Worm (Caenorhabditis elegans) whole organism, L3 larva: ENCODE measurements around the gene nlp-28.

Source experiments
- R02D3.7 ChIP-seq: fragments of 150-350 bp; optimal IDR thresholded peaks from 2 replicates; lab custom pipeline; 2014; ENCODE audit warnings: missing biosample characterization, missing genetic modification characterization
- aly-2 ChIP-seq: fragments of 150-350 bp; optimal IDR thresholded peaks from 2 replicates; lab custom pipeline; 2014; ENCODE audit warnings: missing biosample characterization, missing genetic modification characterization
- ceh-16 ChIP-seq: sonication (generic microtip); optimal IDR thresholded peaks from 2 replicates; lab custom pipeline; 2017; ENCODE audit warnings: missing biosample characterization, missing genetic modification characterization
- ceh-28 ChIP-seq: fragments of 150-350 bp; optimal IDR thresholded peaks from 2 replicates; lab custom pipeline; 2014; ENCODE audit warnings: missing biosample characterization, missing genetic modification reagents, missing genetic modification characterization
- ceh-9 ChIP-seq: sonication (generic microtip); optimal IDR thresholded peaks from 2 replicates; lab custom pipeline; 2018; ENCODE audit warnings: missing biosample characterization, missing genetic modification characterization
- egl-27 ChIP-seq: sonication (generic microtip); optimal IDR thresholded peaks from 4 replicates; lab custom pipeline; 2017; ENCODE audit warnings: missing biosample characterization, missing genetic modification reagents, missing genetic modification characterization
- egl-5 ChIP-seq: fragments of 150-350 bp; optimal IDR thresholded peaks from 2 replicates; lab custom pipeline; 2017; ENCODE audit warnings: missing biosample characterization, missing genetic modification reagents, missing genetic modification characterization, inconsistent platforms
- elt-1 ChIP-seq: fragments of 150-350 bp; optimal IDR thresholded peaks from 2 replicates; lab custom pipeline; 2014; ENCODE audit warnings: missing biosample characterization, missing genetic modification characterization
- elt-2 ChIP-seq: sonication (generic microtip); optimal IDR thresholded peaks from 2 replicates; lab custom pipeline; 2016; ENCODE audit warnings: missing genetic modification reagents, mild to moderate bottlenecking, missing genetic modification characterization, missing compliant biosample characterization
- elt-3 ChIP-seq, 3 experiments: fragments of 150-350 bp in 1 of 3; sonication (generic microtip) in 2 of 3; optimal IDR thresholded peaks; 2 replicates in 2 of 3; 4 replicates in 1 of 3; lab custom pipeline; 2014 to 2017; ENCODE audit warnings: missing biosample characterization in 3 of 3, missing genetic modification characterization in 3 of 3
- eor-1 ChIP-seq, 2 experiments: fragments of 150-350 bp; optimal IDR thresholded peaks; 2 replicates each; lab custom pipeline; 2014 to 2018; ENCODE audit warnings: missing biosample characterization in 2 of 2, missing genetic modification characterization in 2 of 2
- fkh-10 ChIP-seq: sonication (generic microtip); optimal IDR thresholded peaks from 2 replicates; lab custom pipeline; 2017; ENCODE audit warnings: missing biosample characterization, missing genetic modification reagents, missing genetic modification characterization
- fkh-2 ChIP-seq: fragments of 150-350 bp; optimal IDR thresholded peaks from 2 replicates; lab custom pipeline; 2014; ENCODE audit warnings: missing biosample characterization, missing genetic modification reagents, missing genetic modification characterization
- fos-1 ChIP-seq: fragments of 150-350 bp; optimal IDR thresholded peaks from 2 replicates; lab custom pipeline; 2014; ENCODE audit warnings: missing biosample characterization, missing genetic modification characterization
- jun-1 ChIP-seq: fragments of 150-350 bp; optimal IDR thresholded peaks from 2 replicates; lab custom pipeline; 2014; ENCODE audit warnings: missing biosample characterization, missing genetic modification reagents, missing genetic modification characterization
- lin-15B ChIP-seq: fragments of 150-350 bp; optimal IDR thresholded peaks from 2 replicates; lab custom pipeline; 2014; ENCODE audit warnings: missing biosample characterization, missing genetic modification characterization
- lsy-12 ChIP-seq: sonication (generic microtip); optimal IDR thresholded peaks from 2 replicates; lab custom pipeline; 2016; ENCODE audit warnings: mild to moderate bottlenecking, missing genetic modification characterization, missing compliant biosample characterization
- mdl-1 ChIP-seq: fragments of 150-350 bp; optimal IDR thresholded peaks from 2 replicates; lab custom pipeline; 2014; ENCODE audit warnings: missing biosample characterization, missing genetic modification characterization
- nfya-1 ChIP-seq: sonication (generic microtip); optimal IDR thresholded peaks from 2 replicates; lab custom pipeline; 2017; ENCODE audit warnings: missing genetic modification characterization, mild to moderate bottlenecking, missing compliant biosample characterization, antibody characterized with exemption, moderate library complexity; ENCODE audit not compliant: insufficient read depth
- nhr-11 ChIP-seq: fragments of 150-350 bp; optimal IDR thresholded peaks from 2 replicates; lab custom pipeline; 2014; ENCODE audit warnings: missing biosample characterization, missing genetic modification characterization
- nhr-12 ChIP-seq: fragments of 150-350 bp; optimal IDR thresholded peaks from 2 replicates; lab custom pipeline; 2014; ENCODE audit warnings: missing biosample characterization, missing genetic modification characterization
- nhr-237 ChIP-seq: fragments of 150-350 bp; optimal IDR thresholded peaks from 2 replicates; lab custom pipeline; 2014; ENCODE audit warnings: missing biosample characterization, missing genetic modification characterization
- nhr-25 ChIP-seq: sonication (generic microtip); optimal IDR thresholded peaks from 2 replicates; lab custom pipeline; 2017; ENCODE audit warnings: missing biosample characterization, missing genetic modification characterization
- nhr-28 ChIP-seq: fragments of 150-350 bp; optimal IDR thresholded peaks from 2 replicates; lab custom pipeline; 2014; ENCODE audit warnings: missing biosample characterization, missing genetic modification characterization
- nhr-43 ChIP-seq: sonication (generic microtip); optimal IDR thresholded peaks from 2 replicates; lab custom pipeline; 2016; ENCODE audit warnings: mild to moderate bottlenecking, missing genetic modification characterization, missing compliant biosample characterization; ENCODE audit not compliant: poor library complexity, severe bottlenecking
- nhr-67 ChIP-seq: fragments of 150-350 bp; optimal IDR thresholded peaks from 2 replicates; lab custom pipeline; 2014; ENCODE audit warnings: missing biosample characterization, missing genetic modification characterization
- nhr-77 ChIP-seq: fragments of 150-350 bp; optimal IDR thresholded peaks from 2 replicates; lab custom pipeline; 2014; ENCODE audit warnings: missing biosample characterization, missing genetic modification characterization
- pha-4 ChIP-seq: fragments of 150-350 bp; optimal IDR thresholded peaks from 2 replicates; lab custom pipeline; 2014; ENCODE audit warnings: missing biosample characterization, missing genetic modification reagents, missing genetic modification characterization
- pqm-1 ChIP-seq: fragments of 150-350 bp; optimal IDR thresholded peaks from 2 replicates; lab custom pipeline; 2017; ENCODE audit warnings: missing biosample characterization, missing genetic modification characterization, inconsistent platforms
- unc-62 ChIP-seq: fragments of 150-350 bp; sonication (generic microtip); optimal IDR thresholded peaks from 4 replicates; lab custom pipeline; 2014; ENCODE audit warnings: missing biosample characterization, missing genetic modification reagents, missing genetic modification characterization
- ztf-11 ChIP-seq: fragments of 150-350 bp; optimal IDR thresholded peaks from 2 replicates; lab custom pipeline; 2014; ENCODE audit warnings: missing biosample characterization, missing genetic modification characterization
- ztf-4 ChIP-seq: fragments of 150-350 bp; optimal IDR thresholded peaks from 2 replicates; lab custom pipeline; 2014; ENCODE audit warnings: missing biosample characterization, missing genetic modification characterization

nlp-28 gene

DNA sequence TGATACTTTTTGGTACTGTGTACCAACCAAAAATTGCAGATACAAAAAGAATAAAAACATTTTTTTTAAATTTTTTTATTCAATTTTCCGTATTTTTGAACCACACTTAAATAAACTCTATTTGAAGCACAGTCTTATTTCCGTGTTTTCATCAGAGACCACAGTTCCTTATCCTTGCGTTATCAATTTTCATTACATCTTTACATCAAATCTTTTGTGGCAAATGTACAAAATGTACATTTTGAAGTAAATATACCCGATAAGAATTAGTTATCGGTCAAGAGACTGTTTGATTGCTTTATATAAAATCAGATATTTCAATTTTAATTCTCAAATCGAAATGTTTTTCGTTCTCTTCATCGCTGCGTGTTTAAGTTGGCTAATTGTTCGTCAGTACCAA is 34.6 kb downstream of the nlp-28 start, which contains the start of gene cyp-35A3:
cyp-35A3 (plus strand) TSS at position 301 of the 400 bp plus-strand sequence.
- TF ChIP-seq unc-62 (GFP tag; lab: Kevin White, UChicago) (no peak), pha-4 (tag; lab: Kevin White, UChicago) (no peak), ztf-4 (tag; lab: Kevin White, UChicago) (no peak), pqm-1 (no peak), fos-1 (tag; lab: Kevin White, UChicago) (no peak), nhr-77 (no peak), fkh-10 (GFP tag; lab: Kevin White, UChicago) (no peak), ceh-9 (no peak), ztf-11 (no peak), elt-3 (tag; optimal IDR thresholded peaks at IDR 0.05; lab: Kevin White, UChicago) (no peak), nhr-43 (tag; lab: Kevin White, UChicago) (no peak), egl-5 (tag; lab: Kevin White, UChicago) (no peak), mdl-1 (tag; lab: Kevin White, UChicago) (no peak), aly-2 (no peak), jun-1 (tag; lab: Kevin White, UChicago) (no peak), nhr-28 (tag; lab: Kevin White, UChicago) (no peak), lin-15B (tag; lab: Kevin White, UChicago) (no peak), nhr-67 (tag; lab: Kevin White, UChicago) (no peak), nhr-12 (tag; lab: Kevin White, UChicago) (no peak), elt-1 (no peak)
- TF ChIP-seq, all 47 proteins: peak for 0

DNA sequence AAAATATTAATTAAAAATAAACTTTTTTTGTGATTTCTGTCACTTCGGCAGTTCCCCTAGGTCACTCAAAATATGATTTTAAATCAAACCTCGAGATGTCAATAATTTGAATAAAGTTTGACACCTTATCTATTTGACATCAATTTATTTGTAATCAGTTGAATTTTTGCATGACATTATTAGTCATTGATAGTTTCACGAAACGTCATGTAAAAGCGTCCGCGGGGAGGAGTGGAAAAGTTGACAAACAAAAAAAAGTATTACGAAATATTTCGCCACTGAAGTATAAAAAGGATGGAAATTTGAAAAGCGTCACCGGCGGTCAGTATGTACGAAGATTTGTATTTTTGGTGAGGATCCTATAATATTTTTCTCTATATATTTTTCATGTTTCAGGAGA is 37.1 kb downstream of the nlp-28 start, which contains the start of gene K09D9.1:
K09D9.1 (plus strand) TSS at position 271 of the 400 bp plus-strand sequence.
- peak; percentile 64 for TF ChIP-seq jun-1 (tag; lab: Kevin White, UChicago)
- TF ChIP-seq elt-2 (tag; lab: Kevin White, UChicago) = peak; percentile 92
- TF ChIP-seq pqm-1 = peak; percentile 81
- no peak for TF ChIP-seq ceh-16 (tag; lab: Kevin White, UChicago)

DNA sequence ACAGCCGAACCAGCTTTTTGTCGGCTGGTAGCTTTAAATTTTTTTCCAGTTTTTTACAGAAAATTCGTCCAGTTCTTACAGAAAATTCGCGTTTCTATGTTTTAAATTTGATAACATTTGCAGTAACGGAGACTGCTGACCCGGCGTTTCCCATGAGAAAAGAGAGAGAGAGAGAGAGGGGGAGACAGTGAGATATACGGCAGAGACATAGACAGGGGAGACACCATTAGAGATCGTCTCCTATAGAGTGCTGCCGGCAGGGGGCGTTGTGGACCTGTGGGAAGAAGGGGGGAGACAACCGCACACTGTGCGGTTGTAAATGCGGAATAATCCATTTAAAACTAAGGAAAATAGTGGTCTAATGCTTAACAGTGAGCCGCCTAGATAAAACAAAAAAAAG is 41.9 kb downstream of the nlp-28 start:
- TF ChIP-seq nhr-25 (tag; lab: Kevin White, UChicago) (no peak), egl-27 (tag; lab: Kevin White, UChicago) (no peak), eor-1 (tag; optimal IDR thresholded peaks at IDR 0.05; lab: Kevin White, UChicago) (no peak), egl-5 (tag; lab: Kevin White, UChicago) (no peak), nfya-1 (tag; lab: Kevin White, UChicago) (peak; percentile 87), R02D3.7 (no peak), elt-2 (tag; lab: Kevin White, UChicago) (peak; percentile 30), ztf-11 (no peak), elt-3 (tag; optimal IDR thresholded peaks at IDR 0.05; lab: Kevin White, UChicago) (no peak), ztf-4 (tag; lab: Kevin White, UChicago) (no peak), fkh-2 (tag; lab: Kevin White, UChicago) (no peak)

DNA sequence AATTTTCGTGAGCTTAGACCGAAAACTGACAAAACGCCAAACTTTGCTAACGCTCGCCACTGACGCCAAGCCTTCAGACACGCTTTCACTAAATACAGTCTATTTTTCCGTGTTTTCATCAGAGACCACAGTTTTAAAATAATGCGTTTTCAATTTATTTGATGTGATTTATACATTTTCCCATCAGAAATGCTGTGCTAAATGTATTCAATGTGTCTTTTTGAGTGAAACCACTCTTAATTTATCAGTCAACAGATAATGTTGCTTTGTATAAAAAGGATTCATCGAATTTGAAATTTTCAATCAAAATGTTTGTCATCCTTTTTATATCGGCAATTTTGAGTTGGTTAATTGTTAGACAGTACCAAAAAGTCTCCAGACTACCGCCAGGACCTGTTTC is 43.6 kb downstream of the nlp-28 start, which contains the start of gene cyp-35A4:
cyp-35A4 (plus strand) TSS at position 301 of the 400 bp plus-strand sequence.
- TF ChIP-seq nhr-11 (tag; lab: Kevin White, UChicago) = no peak
- no peak for TF ChIP-seq ceh-28 (tag; lab: Kevin White, UChicago)
- no peak for TF ChIP-seq pqm-1
- TF ChIP-seq lsy-12 (tag; lab: Kevin White, UChicago) = no peak
- TF ChIP-seq aly-2 = no peak
- TF ChIP-seq ztf-4 (tag; lab: Kevin White, UChicago) = no peak

DNA sequence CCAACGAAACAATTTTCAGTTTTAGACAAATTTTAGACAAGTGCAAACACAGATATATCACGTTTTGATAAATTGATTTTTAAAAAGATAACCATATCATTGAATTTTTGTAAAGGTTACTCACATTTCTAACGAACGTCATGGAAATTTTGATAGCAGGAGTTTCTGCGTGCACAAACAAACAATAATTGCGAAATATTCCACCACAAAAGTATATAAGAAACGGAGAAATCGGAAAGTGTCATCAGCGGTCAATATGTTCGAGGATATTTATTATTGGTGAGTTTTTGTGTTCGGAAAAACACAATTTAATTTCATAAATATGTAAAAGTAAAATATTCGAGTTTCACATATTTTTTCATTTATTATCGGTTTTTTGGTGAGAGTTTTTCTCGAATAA is 46.6 kb downstream of the nlp-28 start, which contains the start of gene C49G7.7:
C49G7.7 (plus strand) TSS at position 174 of the 400 bp plus-strand sequence.
- TF ChIP-seq nfya-1 (tag; lab: Kevin White, UChicago) = no peak
- TF ChIP-seq nhr-237 (tag; lab: Kevin White, UChicago) = no peak
- TF ChIP-seq pqm-1 = no peak
- no peak for TF ChIP-seq nhr-77
- TF ChIP-seq ceh-28 (tag; lab: Kevin White, UChicago) = no peak
- no peak for TF ChIP-seq ztf-11
